Worm (Caenorhabditis elegans): ENCODE data around the gene F59A6.4.

DNA sequence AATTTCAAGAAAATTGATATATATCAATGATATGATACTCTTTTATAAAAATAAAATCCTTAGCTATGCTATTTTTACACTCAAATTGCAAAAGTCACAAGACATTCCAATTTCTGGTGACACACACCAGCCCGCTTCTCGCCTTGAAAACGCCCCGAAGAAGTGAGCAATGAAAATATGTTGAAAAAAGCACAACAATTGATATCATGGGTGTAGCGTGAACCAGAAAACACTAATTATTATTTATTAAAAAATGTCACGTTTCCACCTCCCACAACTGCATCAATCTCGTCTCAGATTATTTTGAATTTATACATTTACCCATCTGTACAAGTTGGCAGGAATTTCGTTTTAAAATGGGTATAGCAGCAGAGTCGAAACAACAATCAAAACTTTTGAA is at the start of gene F59A6.4:
- TF ChIP-seq snpc-4 (tag; optimal IDR thresholded peaks at IDR 0.05) = no peak
- no peak for TF ChIP-seq ham-2 (GFP tag; optimal IDR thresholded peaks at IDR 0.05)
- TF ChIP-seq unc-39 (tag; optimal IDR thresholded peaks at IDR 0.05) = no peak
- no peak for TF ChIP-seq drap-1 (GFP tag; optimal IDR thresholded peaks at IDR 0.05)
- TF ChIP-seq elt-3 (tag; optimal IDR thresholded peaks at IDR 0.05) = no peak
- no peak for TF ChIP-seq pha-4 (tag; optimal IDR thresholded peaks at IDR 0.05)

Data from whole organism, mixed stage, embryonic.